Worm (Caenorhabditis elegans) whole organism, mixed stage, embryonic: Measurements from ENCODE around the gene C42D8.1.

Source experiments
- ceh-39 ChIP-seq: fragments of 150-350 bp; optimal IDR thresholded peaks from 2 replicates; lab custom pipeline; 2014; ENCODE audit warnings: missing biosample characterization, missing genetic modification characterization
- ces-1 ChIP-seq: fragments of 150-350 bp; optimal IDR thresholded peaks from 2 replicates; lab custom pipeline; 2014; ENCODE audit warnings: missing biosample characterization, missing genetic modification reagents, missing genetic modification characterization
- elt-1 ChIP-seq: sonication (generic microtip); optimal IDR thresholded peaks from 2 replicates; lab custom pipeline; 2017; ENCODE audit warnings: missing genetic modification characterization, mild to moderate bottlenecking, missing compliant biosample characterization, antibody characterized with exemption, moderate library complexity, borderline replicate concordance; ENCODE audit not compliant: insufficient read depth
- lin-13 ChIP-seq: fragments of 150-350 bp; optimal IDR thresholded peaks from 2 replicates; lab custom pipeline; 2014; ENCODE audit warnings: missing biosample characterization, missing genetic modification characterization
- lsy-2 ChIP-seq: fragments of 150-350 bp; optimal IDR thresholded peaks from 2 replicates; lab custom pipeline; 2014; ENCODE audit warnings: missing biosample characterization, missing genetic modification characterization
- mep-1 ChIP-seq: fragments of 150-350 bp; optimal IDR thresholded peaks from 2 replicates; lab custom pipeline; 2017; ENCODE audit warnings: missing biosample characterization, missing genetic modification reagents, missing genetic modification characterization, inconsistent platforms
- nhr-76 ChIP-seq: sonication (generic microtip); optimal IDR thresholded peaks from 2 replicates; lab custom pipeline; 2017; ENCODE audit warnings: missing biosample characterization, missing genetic modification characterization
- sem-2 ChIP-seq: fragments of 200-800 bp; sonication (Bioruptor generic); optimal IDR thresholded peaks from 2 replicates; lab custom pipeline; 2018; ENCODE audit warnings: mild to moderate bottlenecking, missing genetic modification characterization, missing compliant biosample characterization
- sptf-1 ChIP-seq: sonication (generic microtip); optimal IDR thresholded peaks from 2 replicates; lab custom pipeline; 2017; ENCODE audit warnings: mild to moderate bottlenecking, missing genetic modification characterization, moderate library complexity, missing compliant biosample characterization
- unc-62 ChIP-seq: fragments of 150-350 bp; optimal IDR thresholded peaks from 2 replicates; lab custom pipeline; 2014; ENCODE audit warnings: missing biosample characterization, missing genetic modification reagents, missing genetic modification characterization
- ztf-11 ChIP-seq: fragments of 150-350 bp; optimal IDR thresholded peaks from 2 replicates; lab custom pipeline; 2014; ENCODE audit warnings: missing biosample characterization, missing genetic modification characterization

DNA sequence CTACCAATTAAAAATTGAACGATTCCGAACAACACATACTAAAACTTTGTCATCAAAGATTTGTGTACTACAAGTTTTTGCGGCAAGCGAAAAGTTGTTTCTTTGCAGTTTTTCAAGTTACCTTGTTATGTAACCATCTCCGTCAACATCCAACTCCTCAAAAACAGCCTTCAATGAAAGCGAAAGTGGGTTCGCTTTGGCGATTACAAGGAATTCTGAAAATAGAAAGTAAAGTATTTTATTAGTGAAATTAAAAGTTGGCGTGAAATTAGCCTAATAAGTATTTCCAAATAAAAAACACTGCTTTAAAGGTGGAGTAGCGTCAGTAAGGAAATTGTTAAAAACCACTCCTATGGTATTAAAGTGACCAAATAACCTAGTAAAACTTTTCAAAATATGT is 33.8 kb upstream of the C42D8.1 start:
- TF ChIP-seq nhr-76 (tag; lab: Kevin White, UChicago) (no peak), sptf-1 (tag; lab: Kevin White, UChicago) (no peak), elt-1 (tag; lab: Kevin White, UChicago) (no peak), ceh-39 (tag; lab: Kevin White, UChicago) (no peak), mep-1 (tag; lab: Kevin White, UChicago) (no peak), lsy-2 (tag; lab: Kevin White, UChicago) (no peak), lin-13 (tag; lab: Kevin White, UChicago) (no peak), ztf-11 (no peak), ces-1 (GFP tag; lab: Kevin White, UChicago) (no peak), sem-2 (GFP tag; lab: Kevin White, UChicago) (no peak), unc-62 (GFP tag; lab: Kevin White, UChicago) (no peak)
